Worm (Caenorhabditis elegans) whole organism, young adult: ENCODE results near the gene E04F6.8.

Source experiments
- B0019.2 ChIP-seq: fragments of 200-800 bp; sonication (Bioruptor generic); conservative IDR thresholded peaks from 2 replicates; pipeline ENCODE4 v1.3.6; 2022; ENCODE audit warnings: missing genetic modification reagents, missing genetic modification characterization, missing compliant biosample characterization
- B0336.3 ChIP-seq: fragments of 200-800 bp; sonication (Bioruptor generic); IDR thresholded peaks from 2 replicates; pipeline ENCODE4 v1.3.6; 2022; ENCODE audit warnings: missing genetic modification characterization, missing compliant biosample characterization
- D2030.7 ChIP-seq: fragments of 200-800 bp; sonication (Bioruptor generic); IDR thresholded peaks from 2 replicates; pipeline ENCODE4 v1.3.6; 2022; ENCODE audit warnings: missing genetic modification reagents, missing genetic modification characterization, missing compliant biosample characterization
- F22D6.2 ChIP-seq: sonication (generic microtip); optimal IDR thresholded peaks from 2 replicates; lab custom pipeline; 2016; ENCODE audit warnings: mild to moderate bottlenecking, missing genetic modification characterization, missing compliant biosample characterization
- F23B12.7 ChIP-seq: sonication (generic microtip); optimal IDR thresholded peaks from 2 replicates; lab custom pipeline; 2017; ENCODE audit warnings: missing genetic modification characterization, mild to moderate bottlenecking, missing compliant biosample characterization, antibody characterized with exemption, moderate library complexity; ENCODE audit not compliant: insufficient read depth
- F52B5.7 ChIP-seq: sonication (generic microtip); optimal IDR thresholded peaks from 2 replicates; lab custom pipeline; 2016; ENCODE audit warnings: mild to moderate bottlenecking, missing genetic modification characterization, missing compliant biosample characterization
- F55B11.4 ChIP-seq: sonication (generic microtip); optimal IDR thresholded peaks from 2 replicates; lab custom pipeline; 2016; ENCODE audit warnings: missing compliant biosample characterization, missing genetic modification characterization, borderline replicate concordance; ENCODE audit not compliant: insufficient read depth
- K11D2.4 ChIP-seq: fragments of 200-800 bp; sonication (Bioruptor generic); IDR thresholded peaks from 2 replicates; pipeline ENCODE4 v1.3.6; 2022; ENCODE audit warnings: missing genetic modification reagents, missing genetic modification characterization, missing compliant biosample characterization
- T07F8.4 ChIP-seq: sonication (generic microtip); optimal IDR thresholded peaks from 2 replicates; lab custom pipeline; 2016; ENCODE audit warnings: mild to moderate bottlenecking, missing genetic modification characterization, moderate library complexity, missing compliant biosample characterization
- Y56A3A.18 ChIP-seq: fragments of 200-800 bp; sonication (Bioruptor generic); IDR thresholded peaks from 2 replicates; pipeline ENCODE4 v1.3.6; 2022; ENCODE audit warnings: missing genetic modification reagents, missing genetic modification characterization, missing compliant biosample characterization
- Y95B8A.8 ChIP-seq: fragments of 200-800 bp; sonication (Bioruptor generic); IDR thresholded peaks from 2 replicates; pipeline ENCODE4 v1.3.6; 2022; ENCODE audit warnings: missing genetic modification reagents, missing genetic modification characterization, missing compliant biosample characterization
- athp-1 ChIP-seq: sonication (generic microtip); optimal IDR thresholded peaks from 2 replicates; lab custom pipeline; 2017; ENCODE audit warnings: mild to moderate bottlenecking, missing genetic modification characterization, missing compliant biosample characterization
- attf-3 ChIP-seq: fragments of 200-800 bp; sonication (Bioruptor generic); conservative IDR thresholded peaks from 2 replicates; pipeline ENCODE4 v1.3.6; 2022; ENCODE audit warnings: missing genetic modification reagents, missing genetic modification characterization, missing compliant biosample characterization
- attf-6 ChIP-seq: fragments of 200-800 bp; sonication (Bioruptor generic); IDR thresholded peaks from 2 replicates; pipeline ENCODE4 v1.3.6; 2022; ENCODE audit warnings: missing genetic modification reagents, missing genetic modification characterization, missing compliant biosample characterization
- bed-2 ChIP-seq: fragments of 200-800 bp; sonication (Bioruptor generic); IDR thresholded peaks from 2 replicates; pipeline ENCODE4 v1.3.6; 2022; ENCODE audit warnings: missing genetic modification reagents, missing genetic modification characterization, missing compliant biosample characterization
- ceh-79 ChIP-seq: sonication (generic microtip); optimal IDR thresholded peaks from 2 replicates; lab custom pipeline; 2017; ENCODE audit warnings: mild to moderate bottlenecking, missing genetic modification characterization, missing compliant biosample characterization
- die-1 ChIP-seq: sonication (generic microtip); optimal IDR thresholded peaks from 2 replicates; lab custom pipeline; 2016; ENCODE audit warnings: missing genotype, mild to moderate bottlenecking, missing genetic modification characterization, missing compliant biosample characterization
- efl-1 ChIP-seq: fragments of 150-350 bp; optimal IDR thresholded peaks from 2 replicates; lab custom pipeline; 2014; ENCODE audit warnings: missing biosample characterization, missing genetic modification reagents, missing genetic modification characterization
- egl-18 ChIP-seq: fragments of 200-800 bp; sonication (Bioruptor generic); IDR thresholded peaks from 2 replicates; pipeline ENCODE4 v1.3.6; 2022; ENCODE audit warnings: missing genetic modification reagents, missing genetic modification characterization, missing compliant biosample characterization
- egrh-3 ChIP-seq: fragments of 200-800 bp; sonication (Bioruptor generic); IDR thresholded peaks from 2 replicates; pipeline ENCODE4 v1.3.6; 2022; ENCODE audit warnings: missing genetic modification reagents, missing genetic modification characterization, missing compliant biosample characterization
- ekl-4 ChIP-seq: fragments of 200-800 bp; sonication (Bioruptor generic); IDR thresholded peaks from 2 replicates; pipeline ENCODE4 v1.3.6; 2022; ENCODE audit warnings: missing genetic modification reagents, missing genetic modification characterization, missing compliant biosample characterization
- hlh-26 ChIP-seq: fragments of 200-800 bp; sonication (Bioruptor generic); conservative IDR thresholded peaks from 2 replicates; pipeline ENCODE4 v1.3.6; 2022; ENCODE audit warnings: missing genetic modification reagents, missing genetic modification characterization, missing compliant biosample characterization
- let-526 ChIP-seq: fragments of 200-800 bp; sonication (Bioruptor generic); IDR thresholded peaks from 2 replicates; pipeline ENCODE4 v1.3.6; 2022; ENCODE audit warnings: missing genetic modification reagents, missing genetic modification characterization, missing compliant biosample characterization
- lin-35 ChIP-seq, 3 experiments: fragments of 150-350 bp in 2 of 3; sonication (generic microtip) in 1 of 3; optimal IDR thresholded peaks; 2 replicates each; lab custom pipeline; 2014 to 2018; ENCODE audit warnings: missing biosample characterization in 3 of 3, missing genetic modification characterization in 3 of 3, missing genetic modification reagents in 3 of 3
- lsl-1 ChIP-seq: fragments of 200-800 bp; sonication (Bioruptor generic); optimal IDR thresholded peaks from 2 replicates; lab custom pipeline; 2018; ENCODE audit warnings: mild to moderate bottlenecking, missing genetic modification characterization, moderate library complexity, missing compliant biosample characterization
- madf-3 ChIP-seq: fragments of 200-800 bp; sonication (Bioruptor generic); IDR thresholded peaks from 2 replicates; pipeline ENCODE4 v1.3.6; 2022; ENCODE audit warnings: missing genetic modification reagents, missing genetic modification characterization, missing compliant biosample characterization
- madf-8 ChIP-seq: fragments of 200-800 bp; sonication (Bioruptor generic); conservative IDR thresholded peaks from 2 replicates; pipeline ENCODE4 v1.3.6; 2022; ENCODE audit warnings: missing genetic modification reagents, missing genetic modification characterization, missing compliant biosample characterization
- mcd-1 ChIP-seq: fragments of 200-800 bp; sonication (Bioruptor generic); IDR thresholded peaks from 2 replicates; pipeline ENCODE4 v1.3.6; 2022; ENCODE audit warnings: missing genetic modification reagents, missing genetic modification characterization, missing compliant biosample characterization
- mel-28 ChIP-seq: sonication (generic microtip); optimal IDR thresholded peaks from 2 replicates; lab custom pipeline; 2016; ENCODE audit warnings: borderline replicate concordance, mild to moderate bottlenecking, missing genetic modification characterization, missing compliant biosample characterization
- mxl-1 ChIP-seq: sonication (generic microtip); optimal IDR thresholded peaks from 2 replicates; lab custom pipeline; 2016; ENCODE audit warnings: missing genetic modification characterization, missing compliant biosample characterization
- nfyb-1 ChIP-seq: fragments of 200-800 bp; sonication (Bioruptor generic); IDR thresholded peaks from 2 replicates; pipeline ENCODE4 v1.3.6; 2022; ENCODE audit warnings: missing genetic modification reagents, missing genetic modification characterization, missing compliant biosample characterization
- nhr-27 ChIP-seq: fragments of 200-800 bp; sonication (Bioruptor generic); optimal IDR thresholded peaks from 2 replicates; lab custom pipeline; 2018; ENCODE audit warnings: mild to moderate bottlenecking, missing genetic modification characterization, moderate library complexity, missing compliant biosample characterization
- nhr-80 ChIP-seq: sonication (generic microtip); optimal IDR thresholded peaks from 2 replicates; lab custom pipeline; 2016; ENCODE audit warnings: missing genetic modification characterization, missing compliant biosample characterization
- pha-4 ChIP-seq: fragments of 150-350 bp; sonication (generic microtip); optimal IDR thresholded peaks from 2 replicates; lab custom pipeline; 2014; ENCODE audit warnings: missing biosample characterization, missing genetic modification reagents, missing genetic modification characterization
- rcor-1 ChIP-seq: fragments of 200-800 bp; sonication (Bioruptor generic); IDR thresholded peaks from 2 replicates; pipeline ENCODE4 v1.3.6; 2022; ENCODE audit warnings: missing genetic modification reagents, missing genetic modification characterization, missing compliant biosample characterization
- repo-1 ChIP-seq: sonication (generic microtip); optimal IDR thresholded peaks from 2 replicates; lab custom pipeline; 2017; ENCODE audit warnings: mild to moderate bottlenecking, missing genetic modification characterization, missing compliant biosample characterization
- snpc-1.1 ChIP-seq: sonication (generic microtip); optimal IDR thresholded peaks from 2 replicates; lab custom pipeline; 2017; ENCODE audit warnings: missing genetic modification characterization, mild to moderate bottlenecking, missing compliant biosample characterization, antibody characterized with exemption, moderate library complexity, missing genotype, missing genetic modification reagents; ENCODE audit not compliant: insufficient read depth
- snpc-3.4 ChIP-seq: sonication (generic microtip); optimal IDR thresholded peaks from 2 replicates; lab custom pipeline; 2017; ENCODE audit warnings: missing genetic modification characterization, mild to moderate bottlenecking, missing compliant biosample characterization, antibody characterized with exemption, moderate library complexity, missing genotype, missing genetic modification reagents
- somi-1 ChIP-seq: fragments of 200-800 bp; sonication (Bioruptor generic); optimal IDR thresholded peaks from 2 replicates; lab custom pipeline; 2018; ENCODE audit warnings: mild to moderate bottlenecking, missing genetic modification characterization, missing compliant biosample characterization
- sptf-2 ChIP-seq: fragments of 200-800 bp; sonication (Bioruptor generic); optimal IDR thresholded peaks from 2 replicates; lab custom pipeline; 2018; ENCODE audit warnings: mild to moderate bottlenecking, missing genetic modification characterization, missing compliant biosample characterization
- tbp1 ChIP-seq: fragments of 200-800 bp; sonication (Bioruptor generic); optimal IDR thresholded peaks from 2 replicates; lab custom pipeline; 2018; ENCODE audit warnings: mild to moderate bottlenecking, missing genetic modification characterization, missing compliant biosample characterization
- tlf-1 ChIP-seq: fragments of 200-800 bp; sonication (Bioruptor generic); optimal IDR thresholded peaks from 2 replicates; lab custom pipeline; 2018; ENCODE audit warnings: mild to moderate bottlenecking, missing genetic modification characterization, missing compliant biosample characterization
- zfh-2 ChIP-seq: fragments of 200-800 bp; sonication (Bioruptor generic); conservative IDR thresholded peaks from 2 replicates; pipeline ENCODE4 v1.3.6; 2022; ENCODE audit warnings: missing genetic modification reagents, missing genetic modification characterization, missing compliant biosample characterization
- ztf-18 ChIP-seq: sonication (generic microtip); optimal IDR thresholded peaks from 2 replicates; lab custom pipeline; 2016; ENCODE audit warnings: missing genotype, mild to moderate bottlenecking, missing genetic modification characterization, missing compliant biosample characterization
- ztf-28 ChIP-seq: fragments of 200-800 bp; sonication (Bioruptor generic); IDR thresholded peaks from 2 replicates; pipeline ENCODE4 v1.3.6; 2022; ENCODE audit warnings: missing genetic modification reagents, missing genetic modification characterization, missing compliant biosample characterization
- ztf-3 ChIP-seq: fragments of 200-800 bp; sonication (Bioruptor generic); optimal IDR thresholded peaks from 2 replicates; lab custom pipeline; 2018; ENCODE audit warnings: mild to moderate bottlenecking, missing genetic modification characterization, missing compliant biosample characterization
- ztf-6 ChIP-seq: fragments of 200-800 bp; sonication (Bioruptor generic); IDR thresholded peaks from 2 replicates; pipeline ENCODE4 v1.3.6; 2022; ENCODE audit warnings: missing genetic modification reagents, missing genetic modification characterization, missing compliant biosample characterization

The E04F6.8 gene

DNA sequence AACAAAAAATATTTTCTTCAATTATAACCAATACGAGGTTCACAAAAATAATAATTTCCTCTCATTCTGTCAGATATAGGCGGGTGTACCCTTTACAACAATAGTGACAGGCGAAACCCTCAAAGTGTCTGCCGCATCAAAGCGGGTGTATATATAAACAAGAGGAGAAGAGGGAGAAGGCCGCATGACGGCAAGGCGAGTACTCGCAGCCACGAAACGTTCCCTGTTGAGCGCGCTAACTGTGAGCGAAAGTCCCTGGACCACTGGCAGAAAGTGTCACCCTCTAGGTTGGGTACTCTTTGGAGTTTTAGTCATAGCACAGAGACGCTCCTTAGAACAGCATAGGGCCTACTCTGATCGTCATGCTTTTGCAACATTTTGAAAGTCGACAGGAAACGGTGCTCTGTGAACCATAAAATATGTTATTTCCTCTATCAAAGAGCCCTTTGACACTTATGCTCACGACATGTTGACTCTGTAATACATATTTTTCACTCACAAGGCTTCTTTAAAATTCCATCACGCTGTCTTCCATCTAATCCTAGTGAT is 11.1 kb downstream of the E04F6.8 start, which contains the start of gene pcrg-1 (continued):
- peak; percentile 84 for TF ChIP-seq nfyb-1 (GFP tag; lab: Robert Waterston, UW)
- peak; percentile 87 for TF ChIP-seq tbp1 (GFP tag; lab: Kevin White, UChicago)
- peak; percentile 82; the same call in 1 of the 2 replicates for TF ChIP-seq Y56A3A.18 (GFP tag; lab: Robert Waterston, UW)
- TF ChIP-seq madf-3 (GFP tag; lab: Robert Waterston, UW): peak; percentile 84
- peak; percentile 64; the same call in 1 of the 2 replicates for TF ChIP-seq egl-18 (GFP tag; lab: Robert Waterston, UW)
- peak; percentile 79; the same call in 1 of the 2 replicates for TF ChIP-seq mcd-1 (GFP tag; lab: Robert Waterston, UW)
- TF ChIP-seq lsl-1 (GFP tag; lab: Kevin White, UChicago): peak; percentile 70
- peak; percentile 82 for TF ChIP-seq sptf-2 (GFP tag; lab: Kevin White, UChicago)
- TF ChIP-seq pha-4 (tag; lab: Kevin White, UChicago): no peak
- TF ChIP-seq ztf-6 (GFP tag; lab: Robert Waterston, UW): peak; percentile 47; the same call in 1 of the 2 replicates
- peak; percentile 83 for TF ChIP-seq ekl-4
- peak; percentile 58 for TF ChIP-seq F22D6.2 (tag; lab: Kevin White, UChicago)
- peak; percentile 75; the same call in 1 of the 2 replicates for TF ChIP-seq bed-2 (GFP tag; lab: Robert Waterston, UW)
- peak; percentile 76; the same call in 1 of the 2 replicates for TF ChIP-seq hlh-26
- TF ChIP-seq lin-35 (GFP tag; optimal IDR thresholded peaks at IDR 0.05; lab: Kevin White, UChicago): peak in 1 of 3 experiments; percentile 59
- peak; percentile 87 for TF ChIP-seq repo-1 (tag; lab: Kevin White, UChicago)
- peak; percentile 53 for TF ChIP-seq madf-8 (GFP tag; lab: Robert Waterston, UW)
- TF ChIP-seq ztf-28: no peak
- TF ChIP-seq B0019.2: no peak
- TF ChIP-seq attf-3 (GFP tag; lab: Robert Waterston, UW): peak; percentile 64
- peak; percentile 80 for TF ChIP-seq somi-1 (GFP tag; lab: Kevin White, UChicago)
- peak; percentile 90 for TF ChIP-seq snpc-3.4 (tag; lab: Kevin White, UChicago)
- peak; percentile 89 for TF ChIP-seq ceh-79 (tag; lab: Kevin White, UChicago)
- TF ChIP-seq mel-28 (tag; lab: Kevin White, UChicago): no peak
- TF ChIP-seq zfh-2 (GFP tag; lab: Robert Waterston, UW): no peak
- TF ChIP-seq athp-1: peak; percentile 94
- TF ChIP-seq Y95B8A.8 (GFP tag; lab: Robert Waterston, UW): peak; percentile 51; the same call in 1 of the 2 replicates
- peak; percentile 80 for TF ChIP-seq T07F8.4 (tag; lab: Kevin White, UChicago)
- peak; percentile 62 for TF ChIP-seq rcor-1
- TF ChIP-seq nhr-80: peak; percentile 45
- peak; percentile 88 for TF ChIP-seq attf-6 (GFP tag; lab: Robert Waterston, UW)
- peak; percentile 26 for TF ChIP-seq F23B12.7 (tag; lab: Kevin White, UChicago)
- TF ChIP-seq ztf-3 (GFP tag; lab: Kevin White, UChicago): peak; percentile 20
- TF ChIP-seq F55B11.4 (tag; lab: Kevin White, UChicago): no peak
- peak; percentile 80 for TF ChIP-seq mxl-1 (tag; lab: Kevin White, UChicago)
- peak; percentile 63; the same call in 1 of the 2 replicates for TF ChIP-seq K11D2.4
- TF ChIP-seq ztf-18: peak; percentile 84
- peak; percentile 89 for TF ChIP-seq B0336.3 (GFP tag; lab: Robert Waterston, UW)
- no peak for TF ChIP-seq efl-1
- TF ChIP-seq tlf-1: peak; percentile 82
- peak; percentile 78 for TF ChIP-seq D2030.7 (GFP tag; lab: Robert Waterston, UW)
- TF ChIP-seq F52B5.7 (tag; lab: Kevin White, UChicago): peak; percentile 93
- TF ChIP-seq let-526 (GFP tag; lab: Robert Waterston, UW): peak; percentile 54; the same call in 1 of the 2 replicates
- peak; percentile 91 for TF ChIP-seq die-1 (tag; lab: Kevin White, UChicago)
- TF ChIP-seq nhr-27 (tag; lab: Kevin White, UChicago): peak; percentile 61
- peak; percentile 58; the same call in 1 of the 2 replicates for TF ChIP-seq egrh-3 (GFP tag; lab: Robert Waterston, UW)
- TF ChIP-seq snpc-1.1 (tag; lab: Kevin White, UChicago): peak; percentile 95
